Worm (Caenorhabditis elegans) whole organism, young adult: ENCODE results near the gene nhr-235.

Experiments used
- B0336.3 ChIP-seq: fragments of 200-800 bp; sonication (Bioruptor generic); IDR thresholded peaks from 2 replicates; pipeline ENCODE4 v1.3.6; 2022; ENCODE audit warnings: missing genetic modification characterization, missing compliant biosample characterization
- D2030.7 ChIP-seq: fragments of 200-800 bp; sonication (Bioruptor generic); IDR thresholded peaks from 2 replicates; pipeline ENCODE4 v1.3.6; 2022; ENCODE audit warnings: missing genetic modification reagents, missing genetic modification characterization, missing compliant biosample characterization
- F23B12.7 ChIP-seq: sonication (generic microtip); optimal IDR thresholded peaks from 2 replicates; lab custom pipeline; 2017; ENCODE audit warnings: missing genetic modification characterization, mild to moderate bottlenecking, missing compliant biosample characterization, antibody characterized with exemption, moderate library complexity; ENCODE audit not compliant: insufficient read depth
- F37B4.10 ChIP-seq: fragments of 200-800 bp; sonication (Bioruptor generic); IDR thresholded peaks from 2 replicates; pipeline ENCODE4 v1.3.6; 2022; ENCODE audit warnings: missing genetic modification characterization, missing compliant biosample characterization
- F52B5.7 ChIP-seq: sonication (generic microtip); optimal IDR thresholded peaks from 2 replicates; lab custom pipeline; 2016; ENCODE audit warnings: mild to moderate bottlenecking, missing genetic modification characterization, missing compliant biosample characterization
- Y95B8A.8 ChIP-seq: fragments of 200-800 bp; sonication (Bioruptor generic); IDR thresholded peaks from 2 replicates; pipeline ENCODE4 v1.3.6; 2022; ENCODE audit warnings: missing genetic modification reagents, missing genetic modification characterization, missing compliant biosample characterization
- aptf-3 ChIP-seq: fragments of 200-800 bp; sonication (Bioruptor generic); IDR thresholded peaks from 2 replicates; pipeline ENCODE4 v1.3.6; 2022; ENCODE audit warnings: missing genetic modification characterization, missing compliant biosample characterization
- atf-7 ChIP-seq: sonication (generic microtip); optimal IDR thresholded peaks from 2 replicates; lab custom pipeline; 2017; ENCODE audit warnings: mild to moderate bottlenecking, missing genetic modification characterization, missing compliant biosample characterization
- ceh-40 ChIP-seq: fragments of 200-800 bp; sonication (Bioruptor generic); IDR thresholded peaks from 2 replicates; pipeline ENCODE4 v1.3.6; 2022; ENCODE audit warnings: missing genetic modification characterization, missing compliant biosample characterization
- ceh-58 ChIP-seq: fragments of 200-800 bp; sonication (Bioruptor generic); IDR thresholded peaks from 2 replicates; pipeline ENCODE4 v1.3.6; 2022; ENCODE audit warnings: missing genetic modification characterization, missing compliant biosample characterization
- ceh-79 ChIP-seq: sonication (generic microtip); optimal IDR thresholded peaks from 2 replicates; lab custom pipeline; 2017; ENCODE audit warnings: mild to moderate bottlenecking, missing genetic modification characterization, missing compliant biosample characterization
- ceh-91 ChIP-seq: fragments of 200-800 bp; sonication (Bioruptor generic); IDR thresholded peaks from 2 replicates; pipeline ENCODE4 v1.3.6; 2022; ENCODE audit warnings: missing genetic modification reagents, missing genetic modification characterization, missing compliant biosample characterization
- dox-1 ChIP-seq: fragments of 200-800 bp; sonication (Bioruptor generic); IDR thresholded peaks from 2 replicates; pipeline ENCODE4 v1.3.6; 2022; ENCODE audit warnings: missing genetic modification reagents, missing genetic modification characterization, missing compliant biosample characterization
- egl-44 ChIP-seq: fragments of 200-800 bp; sonication (Bioruptor generic); IDR thresholded peaks from 2 replicates; pipeline ENCODE4 v1.3.6; 2022; ENCODE audit warnings: missing genetic modification reagents, missing genetic modification characterization, missing compliant biosample characterization
- egrh-3 ChIP-seq: fragments of 200-800 bp; sonication (Bioruptor generic); IDR thresholded peaks from 2 replicates; pipeline ENCODE4 v1.3.6; 2022; ENCODE audit warnings: missing genetic modification reagents, missing genetic modification characterization, missing compliant biosample characterization
- hlh-26 ChIP-seq: fragments of 200-800 bp; sonication (Bioruptor generic); conservative IDR thresholded peaks from 2 replicates; pipeline ENCODE4 v1.3.6; 2022; ENCODE audit warnings: missing genetic modification reagents, missing genetic modification characterization, missing compliant biosample characterization
- lin-26 ChIP-seq: fragments of 200-800 bp; sonication (Bioruptor generic); IDR thresholded peaks from 2 replicates; pipeline ENCODE4 v1.3.6; 2022; ENCODE audit warnings: missing genetic modification reagents, missing genetic modification characterization, missing compliant biosample characterization
- lir-1 ChIP-seq: fragments of 200-800 bp; sonication (Bioruptor generic); conservative IDR thresholded peaks from 2 replicates; pipeline ENCODE4 v1.3.6; 2022; ENCODE audit warnings: missing genetic modification reagents, missing genetic modification characterization, missing compliant biosample characterization
- lsy-27 ChIP-seq: sonication (generic microtip); optimal IDR thresholded peaks from 2 replicates; lab custom pipeline; 2017; ENCODE audit warnings: missing genetic modification characterization, mild to moderate bottlenecking, missing compliant biosample characterization, antibody characterized with exemption, missing genotype, borderline replicate concordance; ENCODE audit not compliant: insufficient read depth
- madf-6 ChIP-seq: fragments of 200-800 bp; sonication (Bioruptor generic); IDR thresholded peaks from 2 replicates; pipeline ENCODE4 v1.3.6; 2022; ENCODE audit warnings: missing genetic modification reagents, missing genetic modification characterization, missing compliant biosample characterization
- mcd-1 ChIP-seq: fragments of 200-800 bp; sonication (Bioruptor generic); IDR thresholded peaks from 2 replicates; pipeline ENCODE4 v1.3.6; 2022; ENCODE audit warnings: missing genetic modification reagents, missing genetic modification characterization, missing compliant biosample characterization
- nhr-120 ChIP-seq: fragments of 200-800 bp; sonication (Bioruptor generic); IDR thresholded peaks from 2 replicates; pipeline ENCODE4 v1.3.6; 2022; ENCODE audit warnings: missing genetic modification characterization, missing compliant biosample characterization
- nhr-179 ChIP-seq: sonication (generic microtip); optimal IDR thresholded peaks from 2 replicates; lab custom pipeline; 2016; ENCODE audit warnings: mild to moderate bottlenecking, missing genetic modification characterization, missing compliant biosample characterization
- pbrm-1 ChIP-seq: fragments of 200-800 bp; sonication (Bioruptor generic); IDR thresholded peaks from 2 replicates; pipeline ENCODE4 v1.3.6; 2022; ENCODE audit warnings: missing genetic modification reagents, missing genetic modification characterization, missing compliant biosample characterization
- pha-4 ChIP-seq: fragments of 150-350 bp; sonication (generic microtip); optimal IDR thresholded peaks from 2 replicates; lab custom pipeline; 2014; ENCODE audit warnings: missing biosample characterization, missing genetic modification reagents, missing genetic modification characterization
- rcor-1 ChIP-seq: fragments of 200-800 bp; sonication (Bioruptor generic); IDR thresholded peaks from 2 replicates; pipeline ENCODE4 v1.3.6; 2022; ENCODE audit warnings: missing genetic modification reagents, missing genetic modification characterization, missing compliant biosample characterization
- rec-8 ChIP-seq, 2 experiments: sonication (generic microtip); optimal IDR thresholded peaks; 2 replicates each; lab custom pipeline; 2016; ENCODE audit warnings: mild to moderate bottlenecking in 2 of 2, missing genetic modification characterization in 2 of 2, missing genetic modification reagents in 2 of 2, missing genotype in 2 of 2, missing biosample characterization in 1 of 2, missing compliant biosample characterization in 1 of 2, moderate library complexity in 1 of 2
- rpc-1 ChIP-seq, 2 experiments: fragments of 150-350 bp in 1 of 2; sonication (generic microtip) in 1 of 2; optimal IDR thresholded peaks; 2 replicates each; lab custom pipeline; 2014 to 2018; ENCODE audit warnings: missing biosample characterization in 1 of 2, missing genetic modification characterization in 1 of 2, missing genetic modification reagents in 1 of 2, missing genotype in 1 of 2
- snpc-1.3 ChIP-seq: sonication (generic microtip); optimal IDR thresholded peaks from 2 replicates; lab custom pipeline; 2017; ENCODE audit warnings: missing genetic modification characterization, mild to moderate bottlenecking, missing compliant biosample characterization, antibody characterized with exemption, moderate library complexity, missing genotype, missing genetic modification reagents; ENCODE audit not compliant: insufficient read depth
- somi-1 ChIP-seq: fragments of 200-800 bp; sonication (Bioruptor generic); optimal IDR thresholded peaks from 2 replicates; lab custom pipeline; 2018; ENCODE audit warnings: mild to moderate bottlenecking, missing genetic modification characterization, missing compliant biosample characterization
- tbp1 ChIP-seq: fragments of 200-800 bp; sonication (Bioruptor generic); optimal IDR thresholded peaks from 2 replicates; lab custom pipeline; 2018; ENCODE audit warnings: mild to moderate bottlenecking, missing genetic modification characterization, missing compliant biosample characterization
- tbx-9 ChIP-seq: sonication (generic microtip); optimal IDR thresholded peaks from 2 replicates; lab custom pipeline; 2016; ENCODE audit warnings: borderline replicate concordance, missing genetic modification characterization, inconsistent platforms, missing compliant biosample characterization
- zfh-2 ChIP-seq: fragments of 200-800 bp; sonication (Bioruptor generic); conservative IDR thresholded peaks from 2 replicates; pipeline ENCODE4 v1.3.6; 2022; ENCODE audit warnings: missing genetic modification reagents, missing genetic modification characterization, missing compliant biosample characterization
- ztf-28 ChIP-seq: fragments of 200-800 bp; sonication (Bioruptor generic); IDR thresholded peaks from 2 replicates; pipeline ENCODE4 v1.3.6; 2022; ENCODE audit warnings: missing genetic modification reagents, missing genetic modification characterization, missing compliant biosample characterization

Gene nhr-235

ce11 chrII:12666042-12666441, 25.6 kb downstream of the nhr-235 start:
- TF ChIP-seq mcd-1 (GFP tag; lab: Robert Waterston, UW): 0 out of 2 replicates have a peak, but pooled peaks have one; percentile 23
- TF ChIP-seq zfh-2 (GFP tag; lab: Robert Waterston, UW): peak; percentile 61
- peak; percentile 0 for TF ChIP-seq tbp1 (GFP tag; lab: Kevin White, UChicago)
- TF ChIP-seq rcor-1 (GFP tag; lab: Robert Waterston, UW): no peak
- TF ChIP-seq, all 124 proteins: peak for 3

ce11 chrII:12668148-12668547, 27.7 kb downstream of the nhr-235 start:
- TF ChIP-seq ztf-28 (GFP tag; lab: Robert Waterston, UW) (peak; percentile 90), rec-8 (tag; optimal IDR thresholded peaks at IDR 0.05; lab: Kevin White, UChicago) (no peak), F52B5.7 (tag; lab: Kevin White, UChicago) (no peak), mcd-1 (GFP tag; lab: Robert Waterston, UW) (peak; percentile 45), tbp1 (GFP tag; lab: Kevin White, UChicago) (peak; percentile 77), D2030.7 (GFP tag; lab: Robert Waterston, UW) (peak; percentile 63), ceh-40 (no peak), pbrm-1 (GFP tag; lab: Robert Waterston, UW) (peak; percentile 41; the same call in 1 of the 2 replicates), zfh-2 (GFP tag; lab: Robert Waterston, UW) (0 out of 2 replicates have a peak, but pooled peaks have one; percentile 33), snpc-1.3 (tag; lab: Kevin White, UChicago) (no peak), B0336.3 (GFP tag; lab: Robert Waterston, UW) (no peak), rpc-1 (optimal IDR thresholded peaks at IDR 0.05; lab: Kevin White, UChicago) (no peak), rpc-1 (tag; optimal IDR thresholded peaks at IDR 0.05; lab: Kevin White, UChicago) (peak; percentile 54), egrh-3 (GFP tag; lab: Robert Waterston, UW) (peak; percentile 51; the same call in 1 of the 2 replicates)

- TF ChIP-seq ceh-58 (GFP tag; lab: Robert Waterston, UW) (no peak), zfh-2 (GFP tag; lab: Robert Waterston, UW) (peak; percentile 72), lin-26 (GFP tag; lab: Robert Waterston, UW) (peak; percentile 54; the same call in 1 of the 2 replicates), lsy-27 (tag; lab: Kevin White, UChicago) (no peak), lir-1 (no peak)
Measured at ce11 chrII:12668874-12669273, 28.4 kb downstream of the nhr-235 start.

ce11 chrII:12669342-12669741, 28.9 kb downstream of the nhr-235 start:
- TF ChIP-seq aptf-3 (GFP tag; lab: Robert Waterston, UW) (no peak), nhr-120 (GFP tag; lab: Robert Waterston, UW) (no peak), pha-4 (tag; lab: Kevin White, UChicago) (no peak), rcor-1 (GFP tag; lab: Robert Waterston, UW) (no peak), somi-1 (GFP tag; lab: Kevin White, UChicago) (no peak), atf-7 (tag; lab: Kevin White, UChicago) (no peak), tbx-9 (tag; lab: Kevin White, UChicago) (no peak), lir-1 (no peak), ceh-79 (tag; lab: Kevin White, UChicago) (no peak), F37B4.10 (GFP tag; lab: Robert Waterston, UW) (no peak)

- TF ChIP-seq dox-1 (GFP tag; lab: Robert Waterston, UW): peak; percentile 26; the same call in 1 of the 2 replicates
- TF ChIP-seq zfh-2 (GFP tag; lab: Robert Waterston, UW): peak; percentile 60
- no peak for TF ChIP-seq Y95B8A.8 (GFP tag; lab: Robert Waterston, UW)
- TF ChIP-seq egl-44 (GFP tag; lab: Robert Waterston, UW): no peak
- TF ChIP-seq hlh-26 (GFP tag; lab: Robert Waterston, UW): no peak
- TF ChIP-seq F23B12.7: no peak
- no peak for TF ChIP-seq ceh-91 (GFP tag; lab: Robert Waterston, UW)
- peak; percentile 9; the same call in 1 of the 2 replicates for TF ChIP-seq madf-6 (GFP tag; lab: Robert Waterston, UW)
- no peak for TF ChIP-seq nhr-179 (tag; lab: Kevin White, UChicago)
Measured at ce11 chrII:12669882-12670281, 29.4 kb downstream of the nhr-235 start.
